Fruit fly (Drosophila melanogaster): ENCODE data around the gene CG31268.
"Not testable (repeated sequence)": the region's sequence is repeated elsewhere in the genome, so short reads cannot be mapped to it uniquely, and the experiment has no call there.

Gene CG31268

dm6 chr3R:17031502-17031901, at the start of gene CG31268:
Gene CG31268 (plus strand): TSS chr3R:17031802.
- no peak for TF ChIP-seq CG17801 (GFP tag; optimal IDR thresholded peaks at IDR 0.05; ENCODE audit: partially characterized antibody)

dm6 chr3R:16982108-16982707, 49.4 kb upstream of the CG31268 start, which contains the start of gene AhcyL2:
Gene AhcyL2 (minus strand): TSS chr3R:16982158.
- no peak for TF ChIP-seq CG17801 (GFP tag; optimal IDR thresholded peaks at IDR 0.05; ENCODE audit: partially characterized antibody)

- TF ChIP-seq CG17801 (GFP tag; optimal IDR thresholded peaks at IDR 0.05; ENCODE audit: partially characterized antibody) = no peak
Measured at dm6 chr3R:16983001-16983400, 48.6 kb upstream of the CG31268 start.

- TF ChIP-seq CG17801 (GFP tag; optimal IDR thresholded peaks at IDR 0.05; ENCODE audit: partially characterized antibody) = no peak
Measured at dm6 chr3R:16984221-16984620, 47.4 kb upstream of the CG31268 start.

dm6 chr3R:16985547-16985946, 46.1 kb upstream of the CG31268 start:
- TF ChIP-seq CG17801 (GFP tag; optimal IDR thresholded peaks at IDR 0.05; ENCODE audit: partially characterized antibody) = no peak

dm6 chr3R:16986181-16987074, 45.2 kb upstream of the CG31268 start:
- peak; percentile 91 for TF ChIP-seq CG17801 (GFP tag; optimal IDR thresholded peaks at IDR 0.05; ENCODE audit: partially characterized antibody)

dm6 chr3R:16987220-16987923, 44.2 kb upstream of the CG31268 start, which contains the start of gene CG18622:
Gene CG18622 (minus strand): TSS chr3R:16987732.
- peak; percentile 2 for TF ChIP-seq CG17801 (GFP tag; optimal IDR thresholded peaks at IDR 0.05; ENCODE audit: partially characterized antibody)

- no peak for TF ChIP-seq CG17801 (GFP tag; optimal IDR thresholded peaks at IDR 0.05; ENCODE audit: partially characterized antibody)
Measured at dm6 chr3R:16987924-16988298, 43.7 kb upstream of the CG31268 start.

- not testable (repeated sequence) for TF ChIP-seq CG17801 (GFP tag; optimal IDR thresholded peaks at IDR 0.05; ENCODE audit: partially characterized antibody)
Measured at dm6 chr3R:16988514-16988913, 43.1 kb upstream of the CG31268 start, which contains the start of gene MESK4. Gene MESK4 (plus strand): TSS chr3R:16988814.

dm6 chr3R:16991781-16992180, 39.8 kb upstream of the CG31268 start, which contains the start of gene EMC2B:
Gene EMC2B (minus strand): TSS chr3R:16991878.
- no peak for TF ChIP-seq CG17801 (GFP tag; optimal IDR thresholded peaks at IDR 0.05; ENCODE audit: partially characterized antibody)

dm6 chr3R:16992716-16993115, 38.9 kb upstream of the CG31268 start, which contains the start of gene CG31274:
Gene CG31274 (plus strand): TSS chr3R:16993016.
- TF ChIP-seq CG17801 (GFP tag; optimal IDR thresholded peaks at IDR 0.05; ENCODE audit: partially characterized antibody) = not testable (repeated sequence)

dm6 chr3R:16996059-16996959, 35.3 kb upstream of the CG31268 start, which contains the start of the genes EMC2A and CG3534:
Gene EMC2A (minus strand): TSS chr3R:16996071.
Gene CG3534 (plus strand): TSS chr3R:16996446.
- no peak for TF ChIP-seq CG17801 (GFP tag; optimal IDR thresholded peaks at IDR 0.05; ENCODE audit: partially characterized antibody)

dm6 chr3R:17002218-17003110, 29.1 kb upstream of the CG31268 start, which contains the start of the genes Sf3a1 and Irc:
Gene Sf3a1 (minus strand): TSS chr3R:17002355.
Gene Irc (plus strand): TSS chr3R:17002875.
- no peak for TF ChIP-seq CG17801 (GFP tag; optimal IDR thresholded peaks at IDR 0.05; ENCODE audit: partially characterized antibody)
